Worm (Caenorhabditis elegans): Measurements from ENCODE around the gene srw-122.

ce11 chrV:2920125-2920524 lies 31.9 kb downstream of the srw-122 start:
- TF ChIP-seq ama-1 (optimal IDR thresholded peaks at IDR 0.05) (no peak), egl-27 (tag; optimal IDR thresholded peaks at IDR 0.05) (no peak), ztf-11 (tag; optimal IDR thresholded peaks at IDR 0.05) (no peak), nhr-11 (tag; optimal IDR thresholded peaks at IDR 0.05) (no peak), unc-62 (GFP tag; optimal IDR thresholded peaks at IDR 0.05) (no peak), nhr-28 (tag; optimal IDR thresholded peaks at IDR 0.05) (no peak), nhr-47 (tag; optimal IDR thresholded peaks at IDR 0.05) (no peak), fos-1 (tag; optimal IDR thresholded peaks at IDR 0.05) (no peak), nhr-237 (tag; optimal IDR thresholded peaks at IDR 0.05) (no peak)

Data from whole organism, L1 larva.